Fruit fly (Drosophila melanogaster) whole organism, embryonic: Measurements from ENCODE around the gene fzo.

Experiments
- CG10147 ChIP-seq: fragments of 200-800 bp; sonication (Bioruptor generic); optimal IDR thresholded peaks from 2 replicates; lab custom pipeline; 2019; ENCODE audit warnings: missing biosample characterization, mild to moderate bottlenecking, missing genetic modification characterization, moderate library complexity
- CG10321 ChIP-seq: fragments of 200-800 bp; sonication (Bioruptor generic); IDR thresholded peaks from 2 replicates; pipeline ENCODE4 v1.3.6; 2022; ENCODE audit warnings: missing biosample characterization, missing genetic modification characterization
- CG10366 ChIP-seq: fragments of 200-800 bp; sonication (Bioruptor generic); IDR thresholded peaks from 2 replicates; pipeline ENCODE4 v1.3.6; 2022; ENCODE audit warnings: missing biosample characterization, missing genetic modification characterization
- CG10959 ChIP-seq: fragments of 200-800 bp; sonication (Bioruptor generic); IDR thresholded peaks from 2 replicates; pipeline ENCODE4 v1.3.6; 2022; ENCODE audit warnings: missing biosample characterization, missing genetic modification characterization
- CG11456 ChIP-seq: fragments of 200-800 bp; sonication (Bioruptor generic); IDR thresholded peaks from 3 replicates; pipeline ENCODE4 v1.3.6; 2022; ENCODE audit warnings: missing biosample characterization, missing genetic modification characterization
- CG15696 ChIP-seq: fragments of 200-800 bp; sonication (Bioruptor generic); optimal IDR thresholded peaks from 2 replicates; lab custom pipeline; 2019; ENCODE audit warnings: missing biosample characterization, mild to moderate bottlenecking, missing genetic modification characterization, moderate library complexity
- CG17186 ChIP-seq: fragments of 200-800 bp; sonication (Bioruptor generic); optimal IDR thresholded peaks from 3 replicates; lab custom pipeline; 2017; ENCODE audit warnings: missing biosample characterization, missing genetic modification reagents, missing genetic modification characterization
- CG17359 ChIP-seq: fragments of 200-800 bp; sonication (Bioruptor generic); optimal IDR thresholded peaks from 3 replicates; lab custom pipeline; 2018; ENCODE audit warnings: missing biosample characterization, mild to moderate bottlenecking, missing genetic modification characterization, moderate library complexity
- CG2199 ChIP-seq: fragments of 200-800 bp; sonication (Bioruptor generic); IDR thresholded peaks from 3 replicates; pipeline ENCODE4 v1.3.6; 2022; ENCODE audit warnings: missing biosample characterization, missing genetic modification characterization
- CG2678 ChIP-seq: fragments of 200-800 bp; sonication (Bioruptor generic); optimal IDR thresholded peaks from 3 replicates; lab custom pipeline; 2019; ENCODE audit warnings: missing biosample characterization, mild to moderate bottlenecking, missing genetic modification characterization, moderate library complexity
- CG3065 ChIP-seq: fragments of 200-800 bp; sonication (Bioruptor generic); optimal IDR thresholded peaks from 2 replicates; lab custom pipeline; 2016; ENCODE audit warnings: missing biosample characterization, missing genetic modification characterization
- CG31441 ChIP-seq: fragments of 200-800 bp; sonication (Bioruptor generic); IDR thresholded peaks from 2 replicates; pipeline ENCODE4 v1.3.6; 2022; ENCODE audit warnings: missing biosample characterization, missing genetic modification characterization
- CG4424 ChIP-seq: fragments of 200-800 bp; sonication (Bioruptor generic); optimal IDR thresholded peaks from 3 replicates; lab custom pipeline; 2016; ENCODE audit warnings: missing biosample characterization, missing genetic modification characterization
- CG6683 ChIP-seq: fragments of 200-800 bp; sonication (Bioruptor generic); optimal IDR thresholded peaks from 2 replicates; lab custom pipeline; 2017; ENCODE audit warnings: missing biosample characterization, mild to moderate bottlenecking, missing genetic modification characterization, missing genetic modification reagents
- CG6791 ChIP-seq: fragments of 200-800 bp; sonication (Bioruptor generic); IDR thresholded peaks from 3 replicates; pipeline ENCODE4 v1.3.6; 2022; ENCODE audit warnings: missing biosample characterization, missing genetic modification characterization; ENCODE audit not compliant: partially characterized antibody
- CG6854 ChIP-seq: fragments of 200-800 bp; sonication (Bioruptor generic); optimal IDR thresholded peaks from 3 replicates; lab custom pipeline; 2017; ENCODE audit warnings: missing biosample characterization, mild to moderate bottlenecking, missing genetic modification characterization
- CG7556 ChIP-seq: fragments of 200-800 bp; sonication (Bioruptor generic); optimal IDR thresholded peaks from 2 replicates; lab custom pipeline; 2017; ENCODE audit warnings: missing biosample characterization, mild to moderate bottlenecking, missing genetic modification characterization
- CG7839 ChIP-seq: fragments of 200-800 bp; sonication (Bioruptor generic); optimal IDR thresholded peaks from 3 replicates; lab custom pipeline; 2018; ENCODE audit warnings: missing biosample characterization, mild to moderate bottlenecking, missing genetic modification characterization, moderate library complexity
- CG8089 ChIP-seq: fragments of 200-800 bp; sonication (Bioruptor generic); optimal IDR thresholded peaks from 3 replicates; lab custom pipeline; 2016; ENCODE audit warnings: missing biosample characterization, missing genetic modification characterization
- CG9817 ChIP-seq: fragments of 200-800 bp; sonication (Bioruptor generic); optimal IDR thresholded peaks from 2 replicates; lab custom pipeline; 2018; ENCODE audit warnings: missing biosample characterization, mild to moderate bottlenecking, missing genetic modification characterization, moderate library complexity
- Dbx ChIP-seq: fragments of 200-800 bp; sonication (Bioruptor generic); IDR thresholded peaks from 3 replicates; pipeline ENCODE4 v1.3.6; 2022; ENCODE audit warnings: missing biosample characterization, missing genetic modification characterization
- Dll ChIP-seq: fragments of 200-800 bp; sonication (Bioruptor generic); IDR thresholded peaks from 4 replicates; pipeline ENCODE4 v1.3.6; 2022; ENCODE audit warnings: missing biosample characterization, missing genetic modification characterization; ENCODE audit not compliant: partially characterized antibody
- Gsc ChIP-seq: fragments of 200-800 bp; sonication (Bioruptor generic); IDR thresholded peaks from 2 replicates; pipeline ENCODE4 v1.3.6; 2022; ENCODE audit warnings: missing biosample characterization, missing genetic modification characterization
- HLH54F ChIP-seq: fragments of 200-800 bp; sonication (Bioruptor generic); optimal IDR thresholded peaks from 3 replicates; lab custom pipeline; 2016; ENCODE audit warnings: missing biosample characterization, missing genetic modification characterization
- HmgZ ChIP-seq: fragments of 200-800 bp; sonication (Bioruptor generic); optimal IDR thresholded peaks from 2 replicates; lab custom pipeline; 2018; ENCODE audit warnings: missing biosample characterization, mild to moderate bottlenecking, missing genetic modification characterization
- MTF-1 ChIP-seq: fragments of 200-800 bp; sonication (Bioruptor generic); optimal IDR thresholded peaks from 2 replicates; lab custom pipeline; 2018; ENCODE audit warnings: missing biosample characterization, mild to moderate bottlenecking, missing genetic modification characterization, borderline replicate concordance
- Neu2 ChIP-seq: fragments of 200-800 bp; sonication (Bioruptor generic); optimal IDR thresholded peaks from 3 replicates; lab custom pipeline; 2016; ENCODE audit warnings: missing biosample characterization, missing genetic modification characterization, borderline replicate concordance
- Nf-YC ChIP-seq: fragments of 200-800 bp; optimal IDR thresholded peaks from 3 replicates; lab custom pipeline; 2019; ENCODE audit warnings: missing biosample characterization, mild to moderate bottlenecking, missing genetic modification characterization, moderate library complexity
- NfI ChIP-seq: fragments of 200-800 bp; sonication (Bioruptor generic); optimal IDR thresholded peaks from 3 replicates; lab custom pipeline; 2018; ENCODE audit warnings: missing biosample characterization, mild to moderate bottlenecking, missing genetic modification characterization, moderate library complexity
- Spps ChIP-seq: fragments of 200-800 bp; sonication (Bioruptor generic); optimal IDR thresholded peaks from 2 replicates; lab custom pipeline; 2018; ENCODE audit warnings: missing biosample characterization, mild to moderate bottlenecking, missing genetic modification characterization
- Taf1 ChIP-seq: fragments of 200-800 bp; sonication (Bioruptor generic); IDR thresholded peaks from 2 replicates; pipeline ENCODE4 v1.3.6; 2022; ENCODE audit warnings: missing biosample characterization, missing genetic modification characterization
- YL-1 ChIP-seq: fragments of 200-800 bp; sonication (Bioruptor generic); optimal IDR thresholded peaks from 3 replicates; lab custom pipeline; 2017; ENCODE audit warnings: missing biosample characterization, mild to moderate bottlenecking, missing genetic modification characterization
- ap ChIP-seq: fragments of 200-800 bp; sonication (Bioruptor generic); IDR thresholded peaks from 2 replicates; pipeline ENCODE4 v1.3.6; 2022; ENCODE audit warnings: missing biosample characterization, missing genetic modification characterization
- ash1 ChIP-seq: fragments of 200-800 bp; sonication (Bioruptor generic); optimal IDR thresholded peaks from 2 replicates; lab custom pipeline; 2018; ENCODE audit warnings: missing biosample characterization, mild to moderate bottlenecking, missing genetic modification characterization
- cas ChIP-seq: fragments of 200-800 bp; sonication (Bioruptor generic); IDR thresholded peaks from 2 replicates; pipeline ENCODE4 v1.3.6; 2022; ENCODE audit warnings: missing biosample characterization, missing genetic modification characterization
- ci ChIP-seq: fragments of 200-800 bp; sonication (Bioruptor generic); IDR thresholded peaks from 3 replicates; pipeline ENCODE4 v1.3.6; 2022; ENCODE audit warnings: missing biosample characterization, missing genetic modification characterization
- ems ChIP-seq: fragments of 200-800 bp; sonication (Bioruptor generic); optimal IDR thresholded peaks from 3 replicates; lab custom pipeline; 2016; ENCODE audit warnings: missing biosample characterization, missing genetic modification characterization
- ewg ChIP-seq: fragments of 200-800 bp; sonication (Bioruptor generic); optimal IDR thresholded peaks from 3 replicates; lab custom pipeline; 2017; ENCODE audit warnings: mild to moderate bottlenecking, missing biosample characterization, missing genetic modification reagents, missing genetic modification characterization
- fd96Cb ChIP-seq: fragments of 200-800 bp; sonication (Bioruptor generic); optimal IDR thresholded peaks from 2 replicates; lab custom pipeline; 2018; ENCODE audit warnings: missing biosample characterization, mild to moderate bottlenecking, missing genetic modification characterization, moderate library complexity
- inv ChIP-seq: fragments of 200-800 bp; sonication (Bioruptor generic); IDR thresholded peaks from 2 replicates; pipeline ENCODE4 v1.3.6; 2022; ENCODE audit warnings: missing biosample characterization, missing genetic modification characterization; ENCODE audit not compliant: partially characterized antibody
- jigr1 ChIP-seq: fragments of 200-800 bp; sonication (Bioruptor generic); IDR thresholded peaks from 3 replicates; pipeline ENCODE4 v1.3.6; 2022; ENCODE audit warnings: missing biosample characterization, missing genetic modification characterization
- jumu ChIP-seq: fragments of 200-800 bp; sonication (Bioruptor generic); optimal IDR thresholded peaks from 3 replicates; lab custom pipeline; 2016; ENCODE audit warnings: missing biosample characterization, missing genetic modification characterization
- mam ChIP-seq: fragments of 200-800 bp; sonication (Bioruptor generic); optimal IDR thresholded peaks from 3 replicates; lab custom pipeline; 2016; ENCODE audit warnings: missing biosample characterization, missing genetic modification characterization
- nom ChIP-seq: fragments of 200-800 bp; sonication (Bioruptor generic); optimal IDR thresholded peaks from 2 replicates; lab custom pipeline; 2017; ENCODE audit warnings: missing biosample characterization, missing genetic modification characterization, mild to moderate bottlenecking, moderate library complexity, missing genetic modification reagents
- pfk ChIP-seq: fragments of 200-800 bp; sonication (Bioruptor generic); optimal IDR thresholded peaks from 2 replicates; lab custom pipeline; 2018; ENCODE audit warnings: missing biosample characterization, mild to moderate bottlenecking, missing genetic modification characterization, moderate library complexity
- sc ChIP-seq, 3 experiments: fragments of >200 bp in 2 of 3; fragments of 200-800 bp in 1 of 3; sonication (Bioruptor generic) in 1 of 3; optimal IDR thresholded peaks; 2 replicates in 2 of 3; 3 replicates in 1 of 3; lab custom pipeline; 2017; ENCODE audit warnings: mild to moderate bottlenecking in 1 of 3, missing biosample characterization in 1 of 3, missing genetic modification characterization in 1 of 3, missing genetic modification reagents in 1 of 3
- slp2 ChIP-seq: fragments of 200-800 bp; sonication (Bioruptor generic); optimal IDR thresholded peaks from 2 replicates; lab custom pipeline; 2016; ENCODE audit warnings: missing biosample characterization, missing genetic modification characterization
- trem ChIP-seq: fragments of 200-800 bp; optimal IDR thresholded peaks from 3 replicates; lab custom pipeline; 2019; ENCODE audit warnings: missing biosample characterization, mild to moderate bottlenecking, missing genetic modification characterization, moderate library complexity
- zen ChIP-seq: fragments of 200-800 bp; sonication (Bioruptor generic); optimal IDR thresholded peaks from 3 replicates; lab custom pipeline; 2018; ENCODE audit warnings: missing biosample characterization, mild to moderate bottlenecking, missing genetic modification characterization, moderate library complexity

Gene fzo

DNA sequence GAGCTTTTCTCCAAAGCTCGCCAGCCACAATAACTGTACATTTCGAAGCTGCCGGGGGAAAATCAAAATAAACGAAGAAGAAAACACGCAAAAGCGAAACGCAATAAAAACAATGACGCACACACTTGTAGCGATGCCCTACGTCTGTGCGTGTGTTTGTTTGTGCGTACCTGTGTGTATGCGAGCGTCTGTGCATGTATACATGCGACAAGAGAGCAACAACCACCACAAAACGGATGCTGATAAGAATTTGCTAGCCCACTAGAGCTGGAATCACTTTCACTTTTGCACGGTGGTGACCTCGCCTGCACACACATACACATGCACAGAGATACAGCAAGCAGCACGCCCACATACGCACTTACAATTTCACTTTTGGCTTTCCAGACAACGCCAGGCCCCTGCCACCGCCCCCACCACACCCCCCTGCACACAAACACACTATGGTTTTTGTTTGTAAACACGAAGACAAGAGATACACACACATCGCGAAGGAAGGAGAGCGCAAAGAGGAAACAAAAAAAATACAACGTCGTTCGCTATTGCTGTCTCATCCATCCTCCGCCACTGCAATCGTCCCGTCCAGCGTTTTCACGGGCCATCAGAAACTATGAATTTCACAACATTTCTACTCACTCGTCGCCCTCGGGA lies 46.8 kb downstream of the fzo start (continued):
- peak; percentile 17; the same call in 1 of the 2 replicates for TF ChIP-seq CG10959 (GFP tag; lab: Robert Waterston, UW)
- TF ChIP-seq Taf1 = no peak
- TF ChIP-seq CG10321 (GFP tag; lab: Robert Waterston, UW) = 0 out of 2 replicates have a peak, but pooled peaks have one; percentile 38
- TF ChIP-seq CG3065 (GFP tag; lab: Kevin White, UChicago) = no peak
- TF ChIP-seq mam (GFP tag; lab: Kevin White, UChicago) = no peak
- no peak for TF ChIP-seq CG17359 (tag; lab: Kevin White, UChicago)
- TF ChIP-seq ems (GFP tag; lab: Kevin White, UChicago) = no peak
- no peak for TF ChIP-seq HLH54F (GFP tag; lab: Kevin White, UChicago)
- no peak for TF ChIP-seq MTF-1 (GFP tag; lab: Kevin White, UChicago)
- TF ChIP-seq trem (tag; lab: Kevin White, UChicago) = peak; percentile 19
- TF ChIP-seq CG2678 (tag; lab: Kevin White, UChicago) = no peak
- no peak for TF ChIP-seq Spps (tag; lab: Kevin White, UChicago)
- TF ChIP-seq nom (GFP tag; lab: Kevin White, UChicago) = peak; percentile 77
- TF ChIP-seq jigr1 = no peak
- TF ChIP-seq pfk (GFP tag; lab: Kevin White, UChicago) = no peak
- TF ChIP-seq CG6854 (GFP tag; lab: Kevin White, UChicago) = peak; percentile 51
- no peak for TF ChIP-seq CG4424 (GFP tag; lab: Kevin White, UChicago)
- peak; percentile 2 for TF ChIP-seq zen (tag; lab: Kevin White, UChicago)
- peak; percentile 49; the same call in 1 of the 3 replicates for TF ChIP-seq ci (GFP tag; lab: Robert Waterston, UW)
- no peak for TF ChIP-seq Gsc (GFP tag; lab: Robert Waterston, UW)
- peak; percentile 14 for TF ChIP-seq CG7839 (tag; lab: Kevin White, UChicago)
- peak; percentile 24 for TF ChIP-seq CG6683 (GFP tag; lab: Kevin White, UChicago)
- TF ChIP-seq ash1 (GFP tag; lab: Kevin White, UChicago) = no peak
- TF ChIP-seq Dll = no peak; the same call in 3 of the 4 replicates
- TF ChIP-seq inv (GFP tag; lab: Robert Waterston, UW) = no peak
- TF ChIP-seq CG7556 (GFP tag; lab: Kevin White, UChicago) = no peak
- TF ChIP-seq HmgZ (tag; lab: Kevin White, UChicago) = peak; percentile 50
- no peak for TF ChIP-seq NfI
- TF ChIP-seq sc (optimal IDR thresholded peaks at IDR 0.05; lab: Kevin White, UChicago) = no peak
- TF ChIP-seq sc (GFP tag; optimal IDR thresholded peaks at IDR 0.05; lab: Kevin White, UChicago) = no peak
- peak; percentile 56 for TF ChIP-seq YL-1 (GFP tag; lab: Kevin White, UChicago)
- no peak for TF ChIP-seq CG31441 (GFP tag; lab: Robert Waterston, UW)
- TF ChIP-seq CG15696 (tag; lab: Kevin White, UChicago) = peak; percentile 5
- peak; percentile 32; the same call in 1 of the 3 replicates for TF ChIP-seq CG6791 (GFP tag; lab: Robert Waterston, UW)
- TF ChIP-seq fd96Cb (tag; lab: Kevin White, UChicago) = no peak
- no peak for TF ChIP-seq CG8089 (GFP tag; lab: Kevin White, UChicago)
- no peak for TF ChIP-seq cas (GFP tag; lab: Robert Waterston, UW)
- no peak for TF ChIP-seq slp2 (GFP tag; lab: Kevin White, UChicago)
- no peak for TF ChIP-seq CG17186
- TF ChIP-seq CG9817 (tag; lab: Kevin White, UChicago) = no peak
- no peak for TF ChIP-seq ewg (GFP tag; lab: Kevin White, UChicago)
- TF ChIP-seq Neu2 (GFP tag; lab: Kevin White, UChicago) = no peak
- TF ChIP-seq CG10147 (GFP tag; lab: Kevin White, UChicago) = no peak
- no peak for TF ChIP-seq CG11456 (GFP tag; lab: Robert Waterston, UW)
- no peak for TF ChIP-seq CG2199 (GFP tag; lab: Robert Waterston, UW)
- no peak for TF ChIP-seq jumu (GFP tag; lab: Kevin White, UChicago)
- TF ChIP-seq CG10366 (GFP tag; lab: Robert Waterston, UW) = no peak
- no peak for TF ChIP-seq ap (GFP tag; lab: Robert Waterston, UW)
- peak; percentile 32 for TF ChIP-seq Nf-YC (tag; lab: Kevin White, UChicago)
- no peak for TF ChIP-seq Dbx
